Worm (Caenorhabditis elegans): ENCODE results near the gene F55G1.15.

DNA sequence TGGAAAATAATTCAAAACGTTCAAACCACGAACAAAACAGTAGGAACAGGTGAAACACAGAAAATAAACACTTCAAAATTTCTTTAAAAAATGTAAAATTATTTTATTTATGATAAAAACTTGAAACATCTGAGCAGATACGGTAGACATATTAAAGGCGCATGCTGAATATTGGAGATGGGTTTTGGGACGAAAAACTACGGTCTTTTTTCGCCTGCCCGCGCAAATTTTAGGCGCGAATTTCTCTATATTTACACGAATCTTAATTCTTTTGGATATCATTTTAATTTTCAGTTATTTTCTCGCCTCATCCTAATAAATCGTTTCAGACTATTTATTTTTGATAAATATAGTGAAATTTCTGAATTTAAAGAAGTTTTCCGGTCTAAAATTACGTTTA lies 23.5 kb downstream of the F55G1.15 start:
- TF ChIP-seq ces-1 (GFP tag; optimal IDR thresholded peaks at IDR 0.05) (no peak), M03D4.4 (tag; optimal IDR thresholded peaks at IDR 0.05) (no peak)

Data from whole organism, mixed stage, embryonic.